Worm (Caenorhabditis elegans) whole organism, midembryonic: ENCODE data around the gene T02G5.15.
A peak's percentile ranks its signal among the peaks of the same experiment; 100 is the strongest.

ENCODE experiments used
- flt-1 ChIP-seq: fragments of 200-800 bp; sonication (Bioruptor generic); IDR thresholded peaks from 2 replicates; pipeline ENCODE4 v1.3.6; 2022; ENCODE audit warnings: missing genetic modification characterization, missing compliant biosample characterization
- med-1 ChIP-seq: sonication (generic microtip); optimal IDR thresholded peaks from 2 replicates; lab custom pipeline; 2017; ENCODE audit warnings: missing genetic modification characterization, mild to moderate bottlenecking, missing compliant biosample characterization, antibody characterized with exemption, missing genetic modification reagents; ENCODE audit not compliant: insufficient read depth
- ztf-23 ChIP-seq: fragments of 200-800 bp; sonication (Bioruptor generic); IDR thresholded peaks from 2 replicates; pipeline ENCODE4 v1.3.6; 2022; ENCODE audit warnings: missing genetic modification reagents, missing genetic modification characterization, missing compliant biosample characterization

ce11 chrII:7072590-7073536 is 11.3 kb upstream of the T02G5.15 start:
- TF ChIP-seq flt-1 (GFP tag; lab: Robert Waterston, UW), result peak; percentile 77
- TF ChIP-seq ztf-23 (GFP tag; lab: Robert Waterston, UW), result no peak; the same call in 1 of the 2 replicates
- TF ChIP-seq med-1, result no peak
